Fruit fly (Drosophila melanogaster) whole organism, wandering third instar larva: Measurements from ENCODE around the gene CG16723.

ENCODE experiments used
- Dfd ChIP-seq: fragments of >200 bp; optimal IDR thresholded peaks from 2 replicates; lab custom pipeline; 2017; ENCODE audit warnings: missing biosample characterization, missing genetic modification characterization
- Dif ChIP-seq: fragments of 200-275, 200-300 bp; sonication (Bioruptor generic); optimal IDR thresholded peaks from 2 replicates; lab custom pipeline; 2018; ENCODE audit warnings: missing biosample characterization, missing genetic modification characterization; ENCODE audit not compliant: partially characterized antibody
- OdsH ChIP-seq: fragments of 200-800 bp; sonication (Bioruptor generic); optimal IDR thresholded peaks from 2 replicates; lab custom pipeline; 2016; ENCODE audit warnings: missing biosample characterization, mild to moderate bottlenecking, missing genetic modification characterization
- dmrt93B ChIP-seq: fragments of 200-800 bp; sonication (Bioruptor generic); optimal IDR thresholded peaks from 2 replicates; lab custom pipeline; 2018; ENCODE audit warnings: missing biosample characterization, mild to moderate bottlenecking, missing genetic modification characterization
- tai ChIP-seq: sonication (Bioruptor generic); optimal IDR thresholded peaks from 2 replicates; lab custom pipeline; 2016; ENCODE audit warnings: missing biosample characterization, missing genetic modification characterization

dm6 chr3R:23605315-23605881 is 9.3 kb upstream of the CG16723 start, which contains the start of gene CG10184:
- TF ChIP-seq Dfd (GFP tag; lab: Kevin White, UChicago), result no peak
- no peak for TF ChIP-seq Dif (GFP tag; lab: Kevin White, UChicago)
- no peak for TF ChIP-seq dmrt93B
- TF ChIP-seq tai (GFP tag; lab: Kevin White, UChicago), result no peak
- no peak for TF ChIP-seq OdsH (GFP tag; lab: Kevin White, UChicago)
